Fruit fly (Drosophila melanogaster): ENCODE results near the gene CG43136.

dm6 chrX:5817191-5817590, 36.4 kb upstream of the CG43136 start:
- TF ChIP-seq Sox15 (GFP tag; optimal IDR thresholded peaks at IDR 0.05) (no peak), Met (GFP tag; optimal IDR thresholded peaks at IDR 0.05) (no peak), CG15336 (GFP tag; IDR thresholded peaks at IDR 0.05) (no peak), Hr39 (GFP tag; optimal IDR thresholded peaks at IDR 0.05) (no peak), pdm3 (GFP tag; optimal IDR thresholded peaks at IDR 0.05) (no peak), vri (GFP tag; optimal IDR thresholded peaks at IDR 0.05) (no peak), CG1621 (tag; optimal IDR thresholded peaks at IDR 0.05) (no peak), fkh (GFP tag; optimal IDR thresholded peaks at IDR 0.05) (no peak), Gug (GFP tag; IDR thresholded peaks at IDR 0.05) (no peak), CG9139 (GFP tag; optimal IDR thresholded peaks at IDR 0.05) (no peak), CG8119 (GFP tag; IDR thresholded peaks at IDR 0.05) (no peak), CG6808 (GFP tag; optimal IDR thresholded peaks at IDR 0.05) (no peak), CG6276 (GFP tag; optimal IDR thresholded peaks at IDR 0.05) (no peak), acj6 (GFP tag; optimal IDR thresholded peaks at IDR 0.05) (no peak)

Data from whole organism, prepupa.